Worm (Caenorhabditis elegans) whole organism, late embryonic: ENCODE data around the gene T26H5.14.

Source experiments
- ceh-22 ChIP-seq: sonication (generic microtip); optimal IDR thresholded peaks from 2 replicates; lab custom pipeline; 2017; ENCODE audit warnings: missing biosample characterization, missing genetic modification characterization
- pha-4 ChIP-seq: fragments of 150-350 bp; optimal IDR thresholded peaks from 2 replicates; lab custom pipeline; 2018; ENCODE audit warnings: missing biosample characterization, missing genetic modification reagents, missing genetic modification characterization
- ttx-3 ChIP-seq: sonication (generic microtip); optimal IDR thresholded peaks from 2 replicates; lab custom pipeline; 2016; ENCODE audit warnings: missing genetic modification reagents, missing genetic modification characterization, missing compliant biosample characterization
- unc-3 ChIP-seq, 2 experiments: fragments of 200-800 bp in 1 of 2; sonication (Bioruptor generic) in 1 of 2; sonication (generic microtip) in 1 of 2; conservative IDR thresholded peaks in 1 of 2; optimal IDR thresholded peaks in 1 of 2; 2 replicates each; pipeline versions ENCODE4 v1.3.6 to Lab custom; 2016 to 2022; ENCODE audit warnings: missing compliant biosample characterization in 2 of 2, missing genetic modification characterization in 2 of 2, missing genetic modification reagents in 1 of 2

DNA sequence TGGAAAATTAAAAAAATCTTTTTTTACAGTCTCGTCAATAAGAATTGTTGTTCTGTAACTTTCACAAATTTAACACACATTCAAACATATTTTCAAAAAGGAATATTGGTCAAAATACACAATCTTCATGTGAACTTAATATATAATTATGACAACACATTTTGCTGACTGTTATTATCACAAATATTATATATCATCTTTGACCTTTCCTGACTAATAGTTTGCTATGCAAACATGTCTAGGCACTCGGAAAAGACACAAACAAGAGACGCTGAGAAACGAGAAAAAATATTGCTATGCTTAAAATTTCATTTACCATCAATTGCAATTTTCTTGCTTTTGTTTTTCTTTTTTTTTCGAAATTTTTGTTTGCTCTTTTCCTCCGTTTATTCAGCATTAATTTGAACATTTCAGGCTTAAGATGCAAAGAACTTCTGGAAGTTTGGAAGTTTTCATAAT lies 47.1 kb upstream of the T26H5.14 start, which contains the start of gene fbxa-135:
- TF ChIP-seq ttx-3, result no peak
- TF ChIP-seq ceh-22 (tag; lab: Kevin White, UChicago), result no peak
- TF ChIP-seq pha-4, result no peak
- TF ChIP-seq unc-3 (GFP tag; conservative IDR thresholded peaks at IDR 0.05; lab: Robert Waterston, UW), result no peak
- TF ChIP-seq unc-3 (tag; optimal IDR thresholded peaks at IDR 0.05; lab: Kevin White, UChicago), result no peak
